Fruit fly (Drosophila melanogaster): ENCODE data around the gene Polr3I.
A peak's percentile ranks its signal among the peaks of the same experiment; 100 is the strongest.

The Polr3I gene

DNA sequence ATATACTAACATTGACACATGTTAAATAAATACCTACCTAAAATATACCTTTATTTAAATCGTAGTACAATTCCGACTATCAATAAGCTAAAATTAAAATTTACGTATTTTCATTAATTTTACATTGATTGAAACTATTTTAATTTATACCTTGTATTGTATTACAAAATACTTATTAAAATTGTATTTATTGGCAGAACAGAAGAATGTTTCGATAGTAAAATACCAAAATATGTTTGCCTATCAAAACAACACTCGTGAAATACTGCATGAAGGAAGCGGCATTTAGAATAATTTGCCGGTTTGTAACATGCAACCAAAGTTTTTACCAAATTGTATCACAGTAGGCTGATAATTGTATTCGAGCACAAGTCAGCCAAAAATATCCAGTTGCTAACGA lies 2.2 kb downstream of the Polr3I start, which contains the start of the genes DENR and CG4880:
TSS of gene DENR (minus strand) at position 10 of the 400 bp plus-strand sequence.
TSS of gene CG4880 (plus strand) at position 268 of the 400 bp plus-strand sequence.
- TF ChIP-seq Clk (GFP tag; optimal IDR thresholded peaks at IDR 0.05) (no peak), tj (GFP tag; optimal IDR thresholded peaks at IDR 0.05) (no peak)

DNA sequence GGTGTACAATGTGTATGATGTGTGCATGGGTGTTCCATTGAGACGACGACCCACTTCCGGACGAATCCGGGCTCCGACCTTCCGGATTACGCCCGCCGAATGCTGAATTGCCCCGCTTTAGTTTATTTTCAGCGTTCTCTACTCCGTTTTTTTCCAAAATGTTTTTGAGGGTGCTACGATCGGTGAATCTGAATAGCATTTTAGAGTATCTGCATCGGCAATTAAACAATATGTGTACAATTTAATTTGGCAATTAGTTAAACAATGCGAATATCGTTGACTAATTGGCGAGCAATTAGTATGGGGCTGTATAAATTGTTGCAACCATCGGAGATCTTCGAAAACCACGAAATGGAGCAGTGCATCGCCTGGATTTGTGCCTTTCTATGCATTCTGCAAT lies 5.1 kb downstream of the Polr3I start, which contains the start of gene CG13002:
TSS of gene CG13002 (plus strand) at position 301 of the 400 bp plus-strand sequence.
- TF ChIP-seq CG5204 (GFP tag; optimal IDR thresholded peaks at IDR 0.05) (no peak), toe (GFP tag; optimal IDR thresholded peaks at IDR 0.05) (no peak), cnc (optimal IDR thresholded peaks at IDR 0.05) (no peak), Crg-1 (GFP tag; optimal IDR thresholded peaks at IDR 0.05) (no peak), cic (GFP tag; optimal IDR thresholded peaks at IDR 0.05) (no peak), pad (GFP tag; optimal IDR thresholded peaks at IDR 0.05) (no peak), CG1620 (GFP tag; optimal IDR thresholded peaks at IDR 0.05) (no peak), CG7045 (GFP tag; optimal IDR thresholded peaks at IDR 0.05) (no peak), CG12768 (GFP tag; optimal IDR thresholded peaks at IDR 0.05) (no peak), Clk (GFP tag; optimal IDR thresholded peaks at IDR 0.05) (no peak), CG14711 (tag; optimal IDR thresholded peaks at IDR 0.05) (no peak), Mnt (GFP tag; optimal IDR thresholded peaks at IDR 0.05) (no peak), tj (GFP tag; optimal IDR thresholded peaks at IDR 0.05) (no peak), bab1 (GFP tag; optimal IDR thresholded peaks at IDR 0.05) (no peak), Hr96 (GFP tag; optimal IDR thresholded peaks at IDR 0.05) (no peak)

DNA sequence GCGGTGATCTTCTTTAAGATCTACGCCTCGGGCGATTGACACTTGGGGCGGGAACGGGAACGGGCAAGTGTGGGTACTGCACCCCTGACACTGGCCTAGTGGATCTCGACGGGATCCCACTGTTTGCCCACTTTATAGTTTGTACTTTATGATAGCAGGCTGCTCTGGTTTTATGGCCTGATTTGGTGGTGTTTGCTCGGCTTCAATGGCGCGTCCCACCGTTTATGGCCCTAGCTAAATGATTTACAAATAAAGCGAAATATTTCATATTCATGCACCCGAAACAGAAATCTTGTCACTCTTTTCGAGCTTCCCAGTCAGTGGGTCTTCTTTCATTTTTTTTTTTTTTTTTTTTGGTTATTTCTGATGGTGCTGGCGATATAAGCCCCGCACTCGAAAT lies 6.2 kb downstream of the Polr3I start:
- TF ChIP-seq CG12768 (GFP tag; optimal IDR thresholded peaks at IDR 0.05) (peak; percentile 29), Crg-1 (GFP tag; optimal IDR thresholded peaks at IDR 0.05) (no peak), tj (GFP tag; optimal IDR thresholded peaks at IDR 0.05) (peak; percentile 10), Clk (GFP tag; optimal IDR thresholded peaks at IDR 0.05) (no peak), cic (GFP tag; optimal IDR thresholded peaks at IDR 0.05) (peak; percentile 20), ovo (GFP tag; optimal IDR thresholded peaks at IDR 0.05) (no peak), CG1620 (GFP tag; optimal IDR thresholded peaks at IDR 0.05) (no peak), Hr96 (GFP tag; optimal IDR thresholded peaks at IDR 0.05) (no peak), CG14711 (tag; optimal IDR thresholded peaks at IDR 0.05) (peak; percentile 11), CG5204 (GFP tag; optimal IDR thresholded peaks at IDR 0.05) (no peak), pad (GFP tag; optimal IDR thresholded peaks at IDR 0.05) (peak; percentile 32), cnc (optimal IDR thresholded peaks at IDR 0.05) (no peak), Mnt (GFP tag; optimal IDR thresholded peaks at IDR 0.05) (peak; percentile 38), CG33017 (tag; optimal IDR thresholded peaks at IDR 0.05) (peak; percentile 1), bab1 (GFP tag; optimal IDR thresholded peaks at IDR 0.05) (no peak), CG7101 (tag; optimal IDR thresholded peaks at IDR 0.05) (peak; percentile 58), kay (GFP tag; ENCODE audit: borderline replicate concordance) (no peak), toe (GFP tag; optimal IDR thresholded peaks at IDR 0.05) (no peak), CG11617 (GFP tag; optimal IDR thresholded peaks at IDR 0.05) (peak; percentile 42), CG7045 (GFP tag; optimal IDR thresholded peaks at IDR 0.05) (peak; percentile 52)

DNA sequence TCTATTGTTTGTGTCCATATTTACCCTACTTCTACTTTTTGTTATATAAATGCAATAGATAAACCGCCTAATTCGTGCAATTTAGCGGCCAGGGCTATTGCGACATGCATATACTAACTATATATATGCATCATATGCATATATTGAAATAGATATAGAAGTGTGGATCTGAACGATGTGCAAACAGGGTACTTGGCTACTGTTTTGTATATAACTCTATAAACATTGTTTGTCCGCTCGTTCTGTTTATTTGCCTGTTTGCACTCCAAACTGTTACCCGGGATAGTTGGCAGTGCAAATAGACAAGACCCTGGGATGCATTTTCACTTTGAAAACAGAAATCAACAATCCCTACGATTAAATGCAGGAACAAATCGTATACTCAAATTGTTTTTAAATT lies 8.7 kb downstream of the Polr3I start:
- TF ChIP-seq CG7045 (GFP tag; optimal IDR thresholded peaks at IDR 0.05): peak; percentile 6
- peak; percentile 49 for TF ChIP-seq pad (GFP tag; optimal IDR thresholded peaks at IDR 0.05)
- no peak for TF ChIP-seq cnc (optimal IDR thresholded peaks at IDR 0.05)
- peak; percentile 39 for TF ChIP-seq kay (GFP tag; ENCODE audit: borderline replicate concordance)
- TF ChIP-seq CG14711 (tag; optimal IDR thresholded peaks at IDR 0.05): peak; percentile 23
- peak; percentile 51 for TF ChIP-seq CG7101 (tag; optimal IDR thresholded peaks at IDR 0.05)
- TF ChIP-seq bab1 (GFP tag; optimal IDR thresholded peaks at IDR 0.05): no peak
- TF ChIP-seq tj (GFP tag; optimal IDR thresholded peaks at IDR 0.05): no peak
- peak; percentile 38 for TF ChIP-seq Mnt (GFP tag; optimal IDR thresholded peaks at IDR 0.05)
- peak; percentile 39 for TF ChIP-seq CG11617 (GFP tag; optimal IDR thresholded peaks at IDR 0.05)
- peak; percentile 32 for TF ChIP-seq Crg-1 (GFP tag; optimal IDR thresholded peaks at IDR 0.05)
- peak; percentile 64 for TF ChIP-seq cic (GFP tag; optimal IDR thresholded peaks at IDR 0.05)
- peak; percentile 68 for TF ChIP-seq ovo (GFP tag; optimal IDR thresholded peaks at IDR 0.05)
- peak; percentile 36 for TF ChIP-seq CG1620 (GFP tag; optimal IDR thresholded peaks at IDR 0.05)
- TF ChIP-seq Hr96 (GFP tag; optimal IDR thresholded peaks at IDR 0.05): peak; percentile 30
- peak; percentile 0 for TF ChIP-seq CG33017 (tag; optimal IDR thresholded peaks at IDR 0.05)
- TF ChIP-seq toe (GFP tag; optimal IDR thresholded peaks at IDR 0.05): no peak
- peak; percentile 32 for TF ChIP-seq CG12768 (GFP tag; optimal IDR thresholded peaks at IDR 0.05)

DNA sequence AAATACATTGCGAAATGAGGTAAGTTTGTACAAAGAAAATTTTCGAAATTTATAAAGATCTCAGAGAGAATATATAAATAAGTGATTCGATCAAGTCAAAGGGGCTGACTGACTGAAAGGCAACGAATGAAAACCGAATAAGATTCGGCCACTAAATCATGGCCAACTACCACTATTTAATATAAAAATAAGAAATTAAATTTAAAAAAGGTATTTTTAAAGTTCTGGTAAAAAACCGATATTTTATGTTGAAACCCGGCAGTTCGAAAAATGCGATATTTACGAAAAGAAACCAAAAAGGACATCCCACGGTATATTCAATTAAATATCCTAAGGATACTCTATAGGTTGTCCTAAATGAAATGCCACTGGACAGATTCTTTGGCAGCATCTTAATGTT lies 12.7 kb downstream of the Polr3I start, which contains the start of gene CG33252:
TSS of gene CG33252 (minus strand) at position 101 of the 400 bp plus-strand sequence.
- no peak for TF ChIP-seq cic (GFP tag; optimal IDR thresholded peaks at IDR 0.05)

DNA sequence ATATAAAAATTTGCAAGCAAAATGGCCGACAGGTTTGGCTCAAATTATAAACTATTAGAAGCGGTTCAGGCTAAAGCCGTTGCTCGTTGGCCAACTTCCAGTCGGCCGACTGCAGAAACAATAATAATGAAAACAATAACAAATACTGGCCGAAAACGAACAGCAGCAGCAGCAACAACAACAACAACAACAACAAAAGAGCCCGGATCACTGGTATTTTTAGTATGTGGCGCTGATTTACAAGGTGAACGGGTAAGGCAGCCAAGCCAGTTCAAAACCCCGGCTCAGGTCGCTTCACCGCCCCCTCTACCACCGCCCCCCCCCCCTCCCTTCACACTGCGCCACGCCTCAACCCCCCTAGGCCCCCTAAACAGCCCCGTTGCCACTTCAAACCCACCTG lies 15.9 kb downstream of the Polr3I start:
- no peak for TF ChIP-seq CG1620 (GFP tag; optimal IDR thresholded peaks at IDR 0.05)

dm6 chrX:16902435-16902834 lies 18.1 kb downstream of the Polr3I start:
- no peak for TF ChIP-seq CG11617 (GFP tag; optimal IDR thresholded peaks at IDR 0.05)

DNA sequence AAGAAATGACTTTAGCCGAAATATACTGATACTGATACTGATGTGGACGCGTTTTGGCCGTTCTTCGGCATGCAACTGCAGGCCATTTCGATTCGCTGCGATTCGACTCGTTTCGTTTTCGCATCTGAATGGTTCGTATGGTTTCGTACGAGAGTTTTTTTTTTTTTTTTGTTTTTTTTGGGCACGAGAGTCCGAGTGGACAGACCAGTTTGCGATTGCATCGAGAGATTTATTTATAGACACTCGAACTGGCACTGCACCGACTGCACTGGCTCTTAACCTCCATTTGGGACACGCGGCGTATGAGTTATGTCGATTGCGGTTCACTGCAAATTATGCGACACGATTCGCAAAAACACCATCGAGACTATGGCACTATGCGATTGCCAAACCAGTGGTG lies 21.7 kb downstream of the Polr3I start:
- TF ChIP-seq CG33017 (tag; optimal IDR thresholded peaks at IDR 0.05) (no peak), Mnt (GFP tag; optimal IDR thresholded peaks at IDR 0.05) (no peak), Crg-1 (GFP tag; optimal IDR thresholded peaks at IDR 0.05) (no peak), CG11617 (GFP tag; optimal IDR thresholded peaks at IDR 0.05) (no peak), Clk (GFP tag; optimal IDR thresholded peaks at IDR 0.05) (no peak), tj (GFP tag; optimal IDR thresholded peaks at IDR 0.05) (no peak), cnc (optimal IDR thresholded peaks at IDR 0.05) (no peak), bab1 (GFP tag; optimal IDR thresholded peaks at IDR 0.05) (no peak), Hr96 (GFP tag; optimal IDR thresholded peaks at IDR 0.05) (no peak), CG7101 (tag; optimal IDR thresholded peaks at IDR 0.05) (no peak), CG7045 (GFP tag; optimal IDR thresholded peaks at IDR 0.05) (no peak), CG14711 (tag; optimal IDR thresholded peaks at IDR 0.05) (no peak), pad (GFP tag; optimal IDR thresholded peaks at IDR 0.05) (no peak), kay (GFP tag; ENCODE audit: borderline replicate concordance) (no peak), ovo (GFP tag; optimal IDR thresholded peaks at IDR 0.05) (no peak), toe (GFP tag; optimal IDR thresholded peaks at IDR 0.05) (no peak), cic (GFP tag; optimal IDR thresholded peaks at IDR 0.05) (no peak), CG12768 (GFP tag; optimal IDR thresholded peaks at IDR 0.05) (no peak)
